Worm (Caenorhabditis elegans): ENCODE data around the gene asp-18.

ce11 chrV:18684455-18684987, 47.0 kb downstream of the asp-18 start, which contains the start of gene Y69H2.17:
- TF ChIP-seq flt-1 (GFP tag; IDR thresholded peaks at IDR 0.05) (no peak), ztf-23 (GFP tag; IDR thresholded peaks at IDR 0.05) (no peak), ztf-29 (GFP tag; IDR thresholded peaks at IDR 0.05) (no peak), cog-1 (tag; optimal IDR thresholded peaks at IDR 0.05) (no peak), tab-1 (GFP tag; IDR thresholded peaks at IDR 0.05) (no peak), T22C8.4 (GFP tag; IDR thresholded peaks at IDR 0.05) (no peak), ref-1 (GFP tag; conservative IDR thresholded peaks at IDR 0.05) (no peak)

Data from whole organism, midembryonic.